Worm (Caenorhabditis elegans) whole organism, L2 larva: ENCODE results near the gene F58G1.7.

Experiments
- R02D3.7 ChIP-seq: fragments of 150-350 bp; optimal IDR thresholded peaks from 2 replicates; lab custom pipeline; 2014; ENCODE audit warnings: missing biosample characterization, missing genetic modification characterization
- ama-1 ChIP-seq: fragments of 150-350 bp; optimal IDR thresholded peaks from 2 replicates; lab custom pipeline; 2018; ENCODE audit warnings: inconsistent platforms
- elt-1 ChIP-seq: fragments of 150-350 bp; optimal IDR thresholded peaks from 2 replicates; lab custom pipeline; 2014; ENCODE audit warnings: missing biosample characterization, missing genetic modification characterization
- fos-1 ChIP-seq: fragments of 150-350 bp; optimal IDR thresholded peaks from 2 replicates; lab custom pipeline; 2014; ENCODE audit warnings: missing biosample characterization, missing genetic modification characterization
- lin-39 ChIP-seq: fragments of 150-350 bp; optimal IDR thresholded peaks from 2 replicates; lab custom pipeline; 2014; ENCODE audit warnings: missing biosample characterization, missing genetic modification reagents, missing genetic modification characterization
- lsy-2 ChIP-seq, 2 experiments: fragments of 150-350 bp in 1 of 2; sonication (generic microtip) in 1 of 2; optimal IDR thresholded peaks; 2 replicates each; lab custom pipeline; 2014 to 2017; ENCODE audit warnings: missing biosample characterization in 2 of 2, missing genetic modification characterization in 2 of 2
- mab-5 ChIP-seq: fragments of 150-350 bp; optimal IDR thresholded peaks from 2 replicates; lab custom pipeline; 2014; ENCODE audit warnings: missing biosample characterization, missing genetic modification characterization
- nhr-25 ChIP-seq: fragments of 150-350 bp; sonication (generic microtip); optimal IDR thresholded peaks from 3 replicates; lab custom pipeline; 2014; ENCODE audit warnings: missing biosample characterization, missing genetic modification characterization
- nhr-6 ChIP-seq: fragments of 150-350 bp; optimal IDR thresholded peaks from 2 replicates; lab custom pipeline; 2014; ENCODE audit warnings: missing biosample characterization, missing genetic modification characterization
- nhr-77 ChIP-seq: fragments of 150-350 bp; optimal IDR thresholded peaks from 2 replicates; lab custom pipeline; 2014; ENCODE audit warnings: missing biosample characterization, missing genetic modification characterization
- skn-1 ChIP-seq: sonication (generic microtip); optimal IDR thresholded peaks from 2 replicates; lab custom pipeline; 2017; ENCODE audit warnings: missing biosample characterization, missing genetic modification characterization
- sma-3 ChIP-seq: sonication (generic microtip); optimal IDR thresholded peaks from 2 replicates; lab custom pipeline; 2016; ENCODE audit warnings: missing genetic modification reagents, missing genetic modification characterization, missing compliant biosample characterization
- unc-55 ChIP-seq: fragments of 150-350 bp; sonication (generic microtip); optimal IDR thresholded peaks from 3 replicates; lab custom pipeline; 2014; ENCODE audit warnings: missing biosample characterization, missing genetic modification reagents, missing genetic modification characterization
- ztf-11 ChIP-seq: sonication (generic microtip); optimal IDR thresholded peaks from 2 replicates; lab custom pipeline; 2017; ENCODE audit warnings: missing biosample characterization, missing genetic modification characterization

DNA sequence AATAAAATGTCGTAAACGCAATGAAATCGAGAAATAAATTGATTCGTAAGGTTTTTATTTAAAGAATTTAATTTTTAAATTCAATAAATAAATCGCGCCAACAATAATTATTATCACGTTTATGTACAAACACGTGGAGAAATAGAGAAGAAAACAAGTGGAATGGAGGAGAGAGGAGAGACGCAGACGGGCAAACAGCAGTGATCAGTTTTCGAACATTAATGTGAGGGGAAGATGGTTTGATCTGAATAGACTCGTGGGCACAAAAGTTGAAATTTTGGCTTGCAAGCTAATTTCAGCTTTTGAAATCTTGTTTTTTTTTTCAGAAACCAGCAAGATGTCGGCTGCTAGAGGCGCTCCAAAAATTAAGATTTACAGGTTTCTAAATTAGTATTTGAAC lies 48.2 kb upstream of the F58G1.7 start, which contains the start of gene hphd-1:
- TF ChIP-seq unc-55 (GFP tag; lab: Kevin White, UChicago): no peak
- peak; percentile 51 for TF ChIP-seq sma-3 (GFP tag; lab: Kevin White, UChicago)
- TF ChIP-seq elt-1 (tag; lab: Kevin White, UChicago): no peak
- TF ChIP-seq nhr-77: no peak
- no peak for TF ChIP-seq lin-39 (tag; lab: Kevin White, UChicago)
- TF ChIP-seq nhr-25: peak; percentile 33
- TF ChIP-seq R02D3.7 (tag; lab: Kevin White, UChicago): no peak
- no peak for TF ChIP-seq mab-5
- TF ChIP-seq nhr-6 (tag; lab: Kevin White, UChicago): no peak
- no peak for TF ChIP-seq ama-1 (lab: Kevin White, UChicago)
- TF ChIP-seq ztf-11 (tag; lab: Kevin White, UChicago): no peak
- TF ChIP-seq fos-1 (tag; lab: Kevin White, UChicago): peak; percentile 61
- peak in 1 of 2 experiments; percentile 50 for TF ChIP-seq lsy-2 (tag; optimal IDR thresholded peaks at IDR 0.05; lab: Kevin White, UChicago)
- TF ChIP-seq skn-1: no peak
